Worm (Caenorhabditis elegans) whole organism, L3 larva: Measurements from ENCODE around the gene F14F8.8.

ENCODE experiments used
- aly-2 ChIP-seq: fragments of 150-350 bp; optimal IDR thresholded peaks from 2 replicates; lab custom pipeline; 2014; ENCODE audit warnings: missing biosample characterization, missing genetic modification characterization
- ama-1 ChIP-seq: fragments of 150-350 bp; optimal IDR thresholded peaks from 2 replicates; lab custom pipeline; 2018
- ceh-82 ChIP-seq: fragments of 150-350 bp; optimal IDR thresholded peaks from 2 replicates; lab custom pipeline; 2014; ENCODE audit warnings: missing biosample characterization, missing genetic modification characterization
- fkh-10 ChIP-seq: sonication (generic microtip); optimal IDR thresholded peaks from 2 replicates; lab custom pipeline; 2017; ENCODE audit warnings: missing biosample characterization, missing genetic modification reagents, missing genetic modification characterization
- fos-1 ChIP-seq: fragments of 150-350 bp; optimal IDR thresholded peaks from 2 replicates; lab custom pipeline; 2014; ENCODE audit warnings: missing biosample characterization, missing genetic modification characterization
- jun-1 ChIP-seq: fragments of 150-350 bp; optimal IDR thresholded peaks from 2 replicates; lab custom pipeline; 2014; ENCODE audit warnings: missing biosample characterization, missing genetic modification reagents, missing genetic modification characterization
- nfya-1 ChIP-seq: sonication (generic microtip); optimal IDR thresholded peaks from 2 replicates; lab custom pipeline; 2017; ENCODE audit warnings: missing genetic modification characterization, mild to moderate bottlenecking, missing compliant biosample characterization, antibody characterized with exemption, moderate library complexity; ENCODE audit not compliant: insufficient read depth
- pha-4 ChIP-seq: fragments of 150-350 bp; optimal IDR thresholded peaks from 2 replicates; lab custom pipeline; 2014; ENCODE audit warnings: missing biosample characterization, missing genetic modification reagents, missing genetic modification characterization

DNA sequence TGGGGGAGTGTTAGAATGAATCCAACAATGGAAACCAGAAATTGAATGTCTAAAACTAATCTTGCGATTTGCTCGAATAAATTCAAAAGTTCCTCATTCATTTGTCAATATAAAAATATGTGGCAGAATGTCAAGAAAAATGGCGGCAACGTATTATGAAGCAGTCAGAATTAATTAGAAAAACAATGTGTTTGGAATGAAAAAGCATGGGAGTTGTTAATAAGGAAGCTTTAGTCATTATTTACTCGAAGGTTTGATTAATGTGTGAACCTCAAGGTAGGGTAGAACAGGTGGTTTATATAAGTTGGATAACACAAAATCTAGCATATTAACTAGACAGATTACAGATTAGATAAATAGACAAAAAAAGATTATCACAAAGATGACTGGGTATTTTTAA is 33.9 kb downstream of the F14F8.8 start, which contains the start of gene srw-76:
- TF ChIP-seq aly-2 = no peak
- TF ChIP-seq nfya-1 (tag; lab: Kevin White, UChicago) = no peak
- TF ChIP-seq ceh-82 (tag; lab: Kevin White, UChicago) = no peak
- no peak for TF ChIP-seq fkh-10 (GFP tag; lab: Kevin White, UChicago)
- no peak for TF ChIP-seq fos-1
- TF ChIP-seq pha-4 (tag; lab: Kevin White, UChicago) = no peak
- no peak for TF ChIP-seq jun-1 (tag; lab: Kevin White, UChicago)
- TF ChIP-seq ama-1 (lab: Kevin White, UChicago) = no peak
